Worm (Caenorhabditis elegans) whole organism, young adult: ENCODE measurements around the gene lsd-1.

Experiments
- B0336.3 ChIP-seq: fragments of 200-800 bp; sonication (Bioruptor generic); IDR thresholded peaks from 2 replicates; pipeline ENCODE4 v1.3.6; 2022; ENCODE audit warnings: missing genetic modification characterization, missing compliant biosample characterization
- D2030.7 ChIP-seq: fragments of 200-800 bp; sonication (Bioruptor generic); IDR thresholded peaks from 2 replicates; pipeline ENCODE4 v1.3.6; 2022; ENCODE audit warnings: missing genetic modification reagents, missing genetic modification characterization, missing compliant biosample characterization
- F22D6.2 ChIP-seq: sonication (generic microtip); optimal IDR thresholded peaks from 2 replicates; lab custom pipeline; 2016; ENCODE audit warnings: mild to moderate bottlenecking, missing genetic modification characterization, missing compliant biosample characterization
- F55B11.4 ChIP-seq: sonication (generic microtip); optimal IDR thresholded peaks from 2 replicates; lab custom pipeline; 2016; ENCODE audit warnings: missing compliant biosample characterization, missing genetic modification characterization, borderline replicate concordance; ENCODE audit not compliant: insufficient read depth
- T07F8.4 ChIP-seq: sonication (generic microtip); optimal IDR thresholded peaks from 2 replicates; lab custom pipeline; 2016; ENCODE audit warnings: mild to moderate bottlenecking, missing genetic modification characterization, moderate library complexity, missing compliant biosample characterization
- Y53G8AR.9 ChIP-seq: fragments of 200-800 bp; sonication (Bioruptor generic); conservative IDR thresholded peaks from 2 replicates; pipeline ENCODE4 v1.3.6; 2022; ENCODE audit warnings: missing genetic modification reagents, missing genetic modification characterization, missing compliant biosample characterization
- aptf-3 ChIP-seq: fragments of 200-800 bp; sonication (Bioruptor generic); IDR thresholded peaks from 2 replicates; pipeline ENCODE4 v1.3.6; 2022; ENCODE audit warnings: missing genetic modification characterization, missing compliant biosample characterization
- athp-1 ChIP-seq: sonication (generic microtip); optimal IDR thresholded peaks from 2 replicates; lab custom pipeline; 2017; ENCODE audit warnings: mild to moderate bottlenecking, missing genetic modification characterization, missing compliant biosample characterization
- attf-3 ChIP-seq: fragments of 200-800 bp; sonication (Bioruptor generic); conservative IDR thresholded peaks from 2 replicates; pipeline ENCODE4 v1.3.6; 2022; ENCODE audit warnings: missing genetic modification reagents, missing genetic modification characterization, missing compliant biosample characterization
- attf-6 ChIP-seq: fragments of 200-800 bp; sonication (Bioruptor generic); IDR thresholded peaks from 2 replicates; pipeline ENCODE4 v1.3.6; 2022; ENCODE audit warnings: missing genetic modification reagents, missing genetic modification characterization, missing compliant biosample characterization
- bed-1 ChIP-seq: fragments of 200-800 bp; sonication (Bioruptor generic); IDR thresholded peaks from 2 replicates; pipeline ENCODE4 v1.3.6; 2022; ENCODE audit warnings: missing genetic modification reagents, missing genetic modification characterization, missing compliant biosample characterization
- bed-2 ChIP-seq: fragments of 200-800 bp; sonication (Bioruptor generic); IDR thresholded peaks from 2 replicates; pipeline ENCODE4 v1.3.6; 2022; ENCODE audit warnings: missing genetic modification reagents, missing genetic modification characterization, missing compliant biosample characterization
- ceh-27 ChIP-seq: fragments of 200-800 bp; sonication (Bioruptor generic); optimal IDR thresholded peaks from 2 replicates; lab custom pipeline; 2018; ENCODE audit warnings: mild to moderate bottlenecking, missing genetic modification characterization, moderate library complexity, missing compliant biosample characterization
- ceh-40 ChIP-seq: fragments of 200-800 bp; sonication (Bioruptor generic); IDR thresholded peaks from 2 replicates; pipeline ENCODE4 v1.3.6; 2022; ENCODE audit warnings: missing genetic modification characterization, missing compliant biosample characterization
- ceh-91 ChIP-seq: fragments of 200-800 bp; sonication (Bioruptor generic); IDR thresholded peaks from 2 replicates; pipeline ENCODE4 v1.3.6; 2022; ENCODE audit warnings: missing genetic modification reagents, missing genetic modification characterization, missing compliant biosample characterization
- chd-7 ChIP-seq: sonication (generic microtip); optimal IDR thresholded peaks from 2 replicates; lab custom pipeline; 2016; ENCODE audit warnings: mild to moderate bottlenecking, missing genetic modification characterization, moderate library complexity, missing compliant biosample characterization
- die-1 ChIP-seq: sonication (generic microtip); optimal IDR thresholded peaks from 2 replicates; lab custom pipeline; 2016; ENCODE audit warnings: missing genotype, mild to moderate bottlenecking, missing genetic modification characterization, missing compliant biosample characterization
- egl-18 ChIP-seq: fragments of 200-800 bp; sonication (Bioruptor generic); IDR thresholded peaks from 2 replicates; pipeline ENCODE4 v1.3.6; 2022; ENCODE audit warnings: missing genetic modification reagents, missing genetic modification characterization, missing compliant biosample characterization
- egl-44 ChIP-seq: fragments of 200-800 bp; sonication (Bioruptor generic); IDR thresholded peaks from 2 replicates; pipeline ENCODE4 v1.3.6; 2022; ENCODE audit warnings: missing genetic modification reagents, missing genetic modification characterization, missing compliant biosample characterization
- ekl-4 ChIP-seq: fragments of 200-800 bp; sonication (Bioruptor generic); IDR thresholded peaks from 2 replicates; pipeline ENCODE4 v1.3.6; 2022; ENCODE audit warnings: missing genetic modification reagents, missing genetic modification characterization, missing compliant biosample characterization
- ets-4 ChIP-seq: fragments of 200-800 bp; sonication (Bioruptor generic); optimal IDR thresholded peaks from 2 replicates; lab custom pipeline; 2018; ENCODE audit warnings: mild to moderate bottlenecking, missing genetic modification characterization, missing compliant biosample characterization
- hlh-26 ChIP-seq: fragments of 200-800 bp; sonication (Bioruptor generic); conservative IDR thresholded peaks from 2 replicates; pipeline ENCODE4 v1.3.6; 2022; ENCODE audit warnings: missing genetic modification reagents, missing genetic modification characterization, missing compliant biosample characterization
- lag-1 ChIP-seq: fragments of 200-800 bp; sonication (Bioruptor generic); IDR thresholded peaks from 2 replicates; pipeline ENCODE4 v1.3.6; 2022; ENCODE audit warnings: missing genetic modification reagents, missing genetic modification characterization, missing compliant biosample characterization
- let-526 ChIP-seq: fragments of 200-800 bp; sonication (Bioruptor generic); IDR thresholded peaks from 2 replicates; pipeline ENCODE4 v1.3.6; 2022; ENCODE audit warnings: missing genetic modification reagents, missing genetic modification characterization, missing compliant biosample characterization
- lin-26 ChIP-seq: fragments of 200-800 bp; sonication (Bioruptor generic); IDR thresholded peaks from 2 replicates; pipeline ENCODE4 v1.3.6; 2022; ENCODE audit warnings: missing genetic modification reagents, missing genetic modification characterization, missing compliant biosample characterization
- lin-40 ChIP-seq: sonication (generic microtip); optimal IDR thresholded peaks from 2 replicates; lab custom pipeline; 2016; ENCODE audit warnings: missing genetic modification characterization, mild to moderate bottlenecking, missing compliant biosample characterization, missing genotype, missing genetic modification reagents
- lin-54 ChIP-seq: fragments of 200-800 bp; sonication (Bioruptor generic); optimal IDR thresholded peaks from 2 replicates; lab custom pipeline; 2018; ENCODE audit warnings: mild to moderate bottlenecking, missing genetic modification characterization, missing compliant biosample characterization
- lir-1 ChIP-seq: fragments of 200-800 bp; sonication (Bioruptor generic); conservative IDR thresholded peaks from 2 replicates; pipeline ENCODE4 v1.3.6; 2022; ENCODE audit warnings: missing genetic modification reagents, missing genetic modification characterization, missing compliant biosample characterization
- madf-6 ChIP-seq: fragments of 200-800 bp; sonication (Bioruptor generic); IDR thresholded peaks from 2 replicates; pipeline ENCODE4 v1.3.6; 2022; ENCODE audit warnings: missing genetic modification reagents, missing genetic modification characterization, missing compliant biosample characterization
- madf-8 ChIP-seq: fragments of 200-800 bp; sonication (Bioruptor generic); conservative IDR thresholded peaks from 2 replicates; pipeline ENCODE4 v1.3.6; 2022; ENCODE audit warnings: missing genetic modification reagents, missing genetic modification characterization, missing compliant biosample characterization
- nhr-179 ChIP-seq: sonication (generic microtip); optimal IDR thresholded peaks from 2 replicates; lab custom pipeline; 2016; ENCODE audit warnings: mild to moderate bottlenecking, missing genetic modification characterization, missing compliant biosample characterization
- nhr-27 ChIP-seq: fragments of 200-800 bp; sonication (Bioruptor generic); optimal IDR thresholded peaks from 2 replicates; lab custom pipeline; 2018; ENCODE audit warnings: mild to moderate bottlenecking, missing genetic modification characterization, moderate library complexity, missing compliant biosample characterization
- nhr-80 ChIP-seq: sonication (generic microtip); optimal IDR thresholded peaks from 2 replicates; lab custom pipeline; 2016; ENCODE audit warnings: missing genetic modification characterization, missing compliant biosample characterization
- nhr-90 ChIP-seq: sonication (generic microtip); optimal IDR thresholded peaks from 2 replicates; lab custom pipeline; 2016; ENCODE audit warnings: missing genotype, mild to moderate bottlenecking, missing genetic modification characterization, missing compliant biosample characterization
- sdz-38 ChIP-seq: sonication (generic microtip); optimal IDR thresholded peaks from 2 replicates; lab custom pipeline; 2016; ENCODE audit warnings: missing genotype, missing genetic modification characterization, missing compliant biosample characterization
- snpc-1.1 ChIP-seq: sonication (generic microtip); optimal IDR thresholded peaks from 2 replicates; lab custom pipeline; 2017; ENCODE audit warnings: missing genetic modification characterization, mild to moderate bottlenecking, missing compliant biosample characterization, antibody characterized with exemption, moderate library complexity, missing genotype, missing genetic modification reagents; ENCODE audit not compliant: insufficient read depth
- snpc-3.4 ChIP-seq: sonication (generic microtip); optimal IDR thresholded peaks from 2 replicates; lab custom pipeline; 2017; ENCODE audit warnings: missing genetic modification characterization, mild to moderate bottlenecking, missing compliant biosample characterization, antibody characterized with exemption, moderate library complexity, missing genotype, missing genetic modification reagents
- snpc-4 ChIP-seq, 5 experiments: fragments of 150-350 bp in 1 of 5; sonication (generic microtip) in 4 of 5; optimal IDR thresholded peaks; 2 replicates each; lab custom pipeline; 2014 to 2018; ENCODE audit warnings: missing genetic modification characterization in 5 of 5, missing biosample characterization in 3 of 5, antibody characterized with exemption in 2 of 5, mild to moderate bottlenecking in 2 of 5, missing compliant biosample characterization in 2 of 5, missing genotype in 2 of 5, moderate library complexity in 2 of 5, missing genetic modification reagents in 1 of 5
- tbp1 ChIP-seq: fragments of 200-800 bp; sonication (Bioruptor generic); optimal IDR thresholded peaks from 2 replicates; lab custom pipeline; 2018; ENCODE audit warnings: mild to moderate bottlenecking, missing genetic modification characterization, missing compliant biosample characterization
- tbx-9 ChIP-seq: sonication (generic microtip); optimal IDR thresholded peaks from 2 replicates; lab custom pipeline; 2016; ENCODE audit warnings: borderline replicate concordance, missing genetic modification characterization, inconsistent platforms, missing compliant biosample characterization
- unc-130 ChIP-seq: sonication (generic microtip); optimal IDR thresholded peaks from 2 replicates; lab custom pipeline; 2016; ENCODE audit warnings: missing genetic modification reagents, missing genetic modification characterization, missing compliant biosample characterization
- zim-3 ChIP-seq: sonication (generic microtip); optimal IDR thresholded peaks from 2 replicates; lab custom pipeline; 2017; ENCODE audit warnings: mild to moderate bottlenecking, missing genetic modification characterization, moderate library complexity, missing compliant biosample characterization
- ztf-18 ChIP-seq: sonication (generic microtip); optimal IDR thresholded peaks from 2 replicates; lab custom pipeline; 2016; ENCODE audit warnings: missing genotype, mild to moderate bottlenecking, missing genetic modification characterization, missing compliant biosample characterization
- ztf-28 ChIP-seq: fragments of 200-800 bp; sonication (Bioruptor generic); IDR thresholded peaks from 2 replicates; pipeline ENCODE4 v1.3.6; 2022; ENCODE audit warnings: missing genetic modification reagents, missing genetic modification characterization, missing compliant biosample characterization
- ztf-3 ChIP-seq: fragments of 200-800 bp; sonication (Bioruptor generic); optimal IDR thresholded peaks from 2 replicates; lab custom pipeline; 2018; ENCODE audit warnings: mild to moderate bottlenecking, missing genetic modification characterization, missing compliant biosample characterization

The lsd-1 gene

DNA sequence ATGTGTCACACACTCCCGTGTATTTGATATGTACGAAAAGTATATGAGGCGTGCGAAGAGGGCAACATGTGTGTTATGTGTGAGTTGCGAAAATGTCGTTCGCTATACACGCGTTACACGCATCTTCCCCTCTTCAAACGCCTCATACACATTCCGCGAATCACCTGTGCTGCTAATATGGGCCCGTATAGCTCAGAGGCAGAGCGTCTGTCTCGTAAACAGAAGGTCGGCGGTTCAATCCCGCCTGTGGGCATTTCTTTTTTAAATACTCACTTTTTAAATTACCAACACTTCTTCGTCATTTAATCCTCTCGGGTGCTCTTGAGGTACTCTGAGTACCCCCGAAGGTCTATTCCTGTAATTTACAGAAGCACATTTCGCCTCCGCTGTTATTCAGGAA, 15.1 kb upstream of the lsd-1 start (continued):
- TF ChIP-seq snpc-1.1 (tag; lab: Kevin White, UChicago): no peak
- TF ChIP-seq snpc-3.4: peak; percentile 62
- TF ChIP-seq snpc-4 (GFP tag; optimal IDR thresholded peaks at IDR 0.05; lab: Kevin White, UChicago): peak; percentile 39
- peak in 2 of 4 experiments; percentile 56 to 70 for TF ChIP-seq snpc-4 (tag; optimal IDR thresholded peaks at IDR 0.05; lab: Kevin White, UChicago)
- TF ChIP-seq die-1 (tag; lab: Kevin White, UChicago): peak; percentile 84
- TF ChIP-seq D2030.7 (GFP tag; lab: Robert Waterston, UW): peak; percentile 86
- TF ChIP-seq hlh-26 (GFP tag; lab: Robert Waterston, UW): no peak
- no peak for TF ChIP-seq B0336.3 (GFP tag; lab: Robert Waterston, UW)
- TF ChIP-seq sdz-38 (tag; lab: Kevin White, UChicago): no peak
- TF ChIP-seq lin-26 (GFP tag; lab: Robert Waterston, UW): no peak
- TF ChIP-seq F22D6.2 (tag; lab: Kevin White, UChicago): no peak
- TF ChIP-seq nhr-80 (tag; lab: Kevin White, UChicago): no peak
- TF ChIP-seq madf-6 (GFP tag; lab: Robert Waterston, UW): no peak; the same call in 1 of the 2 replicates
- TF ChIP-seq F55B11.4 (tag; lab: Kevin White, UChicago): no peak

DNA sequence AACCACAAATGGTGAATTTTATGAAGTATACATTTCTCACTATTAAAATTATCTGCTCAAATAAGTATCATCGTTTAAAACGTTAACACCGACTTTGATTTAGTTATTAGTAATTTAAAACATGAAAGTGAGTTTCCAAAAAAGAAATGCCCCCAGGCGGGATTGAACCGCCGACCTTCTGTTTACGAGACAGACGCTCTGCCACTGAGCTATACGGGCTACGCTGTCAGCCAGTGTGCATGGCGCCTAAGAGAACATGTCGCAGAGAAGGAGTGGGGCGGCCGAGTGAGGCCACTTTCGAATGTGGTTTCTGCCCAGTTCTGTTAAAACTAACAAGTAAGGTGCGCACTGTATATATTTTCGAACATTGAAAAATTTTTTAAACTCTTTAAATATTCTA, 13.7 kb upstream of the lsd-1 start:
- TF ChIP-seq Y53G8AR.9 (GFP tag; lab: Robert Waterston, UW): 0 out of 2 replicates have a peak, but pooled peaks have one; percentile 36
- peak; percentile 61 for TF ChIP-seq nhr-90 (tag; lab: Kevin White, UChicago)
- TF ChIP-seq ztf-28 (GFP tag; lab: Robert Waterston, UW): peak; percentile 86
- TF ChIP-seq sdz-38 (tag; lab: Kevin White, UChicago): no peak
- peak; percentile 25 for TF ChIP-seq T07F8.4 (tag; lab: Kevin White, UChicago)
- no peak for TF ChIP-seq nhr-27 (tag; lab: Kevin White, UChicago)
- no peak for TF ChIP-seq bed-1 (GFP tag; lab: Robert Waterston, UW)
- peak; percentile 82 for TF ChIP-seq egl-44 (GFP tag; lab: Robert Waterston, UW)
- TF ChIP-seq aptf-3 (GFP tag; lab: Robert Waterston, UW): no peak
- peak; percentile 96 for TF ChIP-seq tbp1
- peak; percentile 31 for TF ChIP-seq F22D6.2 (tag; lab: Kevin White, UChicago)
- TF ChIP-seq bed-2: no peak
- peak; percentile 52 for TF ChIP-seq ztf-18 (tag; lab: Kevin White, UChicago)
- TF ChIP-seq attf-3 (GFP tag; lab: Robert Waterston, UW): 0 out of 2 replicates have a peak, but pooled peaks have one; percentile 16
- TF ChIP-seq chd-7 (tag; lab: Kevin White, UChicago): peak; percentile 37
- peak; percentile 3 for TF ChIP-seq nhr-80 (tag; lab: Kevin White, UChicago)
- no peak for TF ChIP-seq ztf-3 (GFP tag; lab: Kevin White, UChicago)
- peak; percentile 39 for TF ChIP-seq nhr-179 (tag; lab: Kevin White, UChicago)
- TF ChIP-seq egl-18 (GFP tag; lab: Robert Waterston, UW): no peak
- TF ChIP-seq attf-6 (GFP tag; lab: Robert Waterston, UW): 0 out of 2 replicates have a peak, but pooled peaks have one; percentile 12
- TF ChIP-seq ceh-40 (GFP tag; lab: Robert Waterston, UW): no peak
- TF ChIP-seq let-526: 0 out of 2 replicates have a peak, but pooled peaks have one; percentile 35
- peak; percentile 31; the same call in 1 of the 2 replicates for TF ChIP-seq lir-1 (GFP tag; lab: Robert Waterston, UW)
- TF ChIP-seq unc-130 (GFP tag; lab: Kevin White, UChicago): peak; percentile 32
- TF ChIP-seq lin-54 (GFP tag; lab: Kevin White, UChicago): peak; percentile 50
- peak; percentile 53 for TF ChIP-seq snpc-1.1 (tag; lab: Kevin White, UChicago)
- TF ChIP-seq ets-4 (GFP tag; lab: Kevin White, UChicago): no peak
- no peak for TF ChIP-seq athp-1 (tag; lab: Kevin White, UChicago)
- no peak for TF ChIP-seq tbx-9 (tag; lab: Kevin White, UChicago)
- no peak for TF ChIP-seq ceh-91 (GFP tag; lab: Robert Waterston, UW)
- TF ChIP-seq madf-6 (GFP tag; lab: Robert Waterston, UW): peak; percentile 61
- peak; percentile 63 for TF ChIP-seq ekl-4 (GFP tag; lab: Robert Waterston, UW)
- no peak for TF ChIP-seq madf-8 (GFP tag; lab: Robert Waterston, UW)
- no peak for TF ChIP-seq lag-1 (GFP tag; lab: Robert Waterston, UW)
- peak; percentile 25 for TF ChIP-seq zim-3
- TF ChIP-seq ceh-27 (GFP tag; lab: Kevin White, UChicago): peak; percentile 69
- TF ChIP-seq lin-40 (tag; lab: Kevin White, UChicago): peak; percentile 83
